Worm (Caenorhabditis elegans) whole organism, late embryonic: ENCODE results near the gene abf-4.

Experiments used
- T23F11.4 ChIP-seq: fragments of 200-800 bp; sonication (Bioruptor generic); optimal IDR thresholded peaks from 2 replicates; lab custom pipeline; 2018; ENCODE audit warnings: mild to moderate bottlenecking, missing genetic modification characterization, missing compliant biosample characterization
- ceh-2 ChIP-seq: sonication (generic microtip); optimal IDR thresholded peaks from 2 replicates; lab custom pipeline; 2016; ENCODE audit warnings: missing genotype, missing genetic modification characterization, missing compliant biosample characterization
- ceh-22 ChIP-seq: sonication (generic microtip); optimal IDR thresholded peaks from 2 replicates; lab custom pipeline; 2017; ENCODE audit warnings: missing biosample characterization, missing genetic modification characterization
- hlh-8 ChIP-seq: sonication (generic microtip); optimal IDR thresholded peaks from 2 replicates; lab custom pipeline; 2016; ENCODE audit warnings: missing genotype, missing genetic modification characterization, missing compliant biosample characterization
- npax-4 ChIP-seq: sonication (generic microtip); optimal IDR thresholded peaks from 2 replicates; lab custom pipeline; 2016; ENCODE audit warnings: missing genetic modification characterization, missing compliant biosample characterization
- unc-55 ChIP-seq: sonication (generic microtip); optimal IDR thresholded peaks from 2 replicates; lab custom pipeline; 2017; ENCODE audit warnings: missing biosample characterization, missing genetic modification reagents, missing genetic modification characterization

- no peak for TF ChIP-seq T23F11.4 (GFP tag; lab: Kevin White, UChicago)
- TF ChIP-seq unc-55 (GFP tag; lab: Kevin White, UChicago): no peak
- TF ChIP-seq ceh-22 (tag; lab: Kevin White, UChicago): no peak
- TF ChIP-seq npax-4: no peak
- no peak for TF ChIP-seq ceh-2 (tag; lab: Kevin White, UChicago)
- TF ChIP-seq hlh-8 (tag; lab: Kevin White, UChicago): no peak
Measured at ce11 chrV:20544610-20545009, 13.6 kb downstream of the abf-4 start.
